Worm (Caenorhabditis elegans) whole organism, midembryonic: ENCODE results near the gene T28C6.3.

Experiments
- flt-1 ChIP-seq: fragments of 200-800 bp; sonication (Bioruptor generic); IDR thresholded peaks from 2 replicates; pipeline ENCODE4 v1.3.6; 2022; ENCODE audit warnings: missing genetic modification characterization, missing compliant biosample characterization
- klf-2 ChIP-seq: fragments of 200-800 bp; sonication (Bioruptor generic); conservative IDR thresholded peaks from 2 replicates; pipeline ENCODE4 v1.3.6; 2022; ENCODE audit warnings: missing genetic modification reagents, missing genetic modification characterization, missing compliant biosample characterization
- med-1 ChIP-seq: sonication (generic microtip); optimal IDR thresholded peaks from 2 replicates; lab custom pipeline; 2017; ENCODE audit warnings: missing genetic modification characterization, mild to moderate bottlenecking, missing compliant biosample characterization, antibody characterized with exemption, missing genetic modification reagents; ENCODE audit not compliant: insufficient read depth
- ref-1 ChIP-seq: fragments of 200-800 bp; sonication (Bioruptor generic); conservative IDR thresholded peaks from 2 replicates; pipeline ENCODE4 v1.3.6; 2022; ENCODE audit warnings: missing genetic modification reagents, missing genetic modification characterization, missing compliant biosample characterization
- ztf-23 ChIP-seq: fragments of 200-800 bp; sonication (Bioruptor generic); IDR thresholded peaks from 2 replicates; pipeline ENCODE4 v1.3.6; 2022; ENCODE audit warnings: missing genetic modification reagents, missing genetic modification characterization, missing compliant biosample characterization
- ztf-29 ChIP-seq: fragments of 200-800 bp; sonication (Bioruptor generic); IDR thresholded peaks from 2 replicates; pipeline ENCODE4 v1.3.6; 2022; ENCODE audit warnings: missing genetic modification reagents, missing genetic modification characterization, missing compliant biosample characterization

DNA sequence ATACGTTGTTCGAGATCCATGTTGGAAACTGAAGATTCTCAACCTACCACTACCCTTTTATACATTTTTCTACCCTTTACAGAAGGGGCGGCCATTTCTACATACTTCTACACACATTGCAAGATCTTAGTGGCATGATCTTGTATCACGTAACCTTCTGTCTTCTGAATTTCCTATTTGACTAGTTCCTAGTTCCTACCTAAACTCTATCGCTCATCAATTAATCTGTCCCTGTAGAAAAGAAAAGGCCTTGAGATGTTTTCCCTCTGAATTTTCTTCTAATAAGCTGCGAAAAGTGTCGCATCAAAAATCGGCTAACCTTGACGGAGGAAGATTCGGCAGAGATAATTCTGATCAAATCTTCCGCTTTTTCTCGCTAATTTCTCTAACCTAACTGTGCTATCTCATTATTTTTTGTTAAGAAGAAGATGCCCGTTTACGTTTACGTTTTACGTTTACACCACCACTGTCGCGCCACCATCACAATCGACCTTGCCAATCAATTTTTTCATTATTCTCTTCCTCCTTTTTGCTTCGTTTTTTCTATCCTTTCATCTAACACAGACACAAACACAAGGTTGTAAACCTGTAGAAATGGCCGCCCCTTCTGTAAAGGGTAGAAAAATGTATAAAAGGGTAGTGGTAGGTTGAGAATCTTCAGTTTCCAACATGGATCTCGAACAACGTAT lies 4.1 kb downstream of the T28C6.3 start, which contains the start of the genes col-117 and col-3:
- no peak for TF ChIP-seq ztf-29
- TF ChIP-seq klf-2 (GFP tag; lab: Robert Waterston, UW): no peak
- TF ChIP-seq ref-1 (GFP tag; lab: Robert Waterston, UW): no peak
- no peak for TF ChIP-seq ztf-23
- no peak for TF ChIP-seq flt-1 (GFP tag; lab: Robert Waterston, UW)
- no peak for TF ChIP-seq med-1 (GFP tag; lab: Kevin White, UChicago)
